Fruit fly (Drosophila melanogaster): ENCODE measurements around the gene Usp39.

The Usp39 gene

dm6 chrX:18893433-18893832 lies 35.4 kb downstream of the Usp39 start, which contains the start of gene Flacc (continued):
- TF ChIP-seq CG4730 (GFP tag; IDR thresholded peaks at IDR 0.05), result no peak
- TF ChIP-seq CG8478 (optimal IDR thresholded peaks at IDR 0.05), result no peak
- no peak for TF ChIP-seq ase (GFP tag; IDR thresholded peaks at IDR 0.05)
- TF ChIP-seq so (GFP tag; IDR thresholded peaks at IDR 0.05), result no peak
- 0 out of 3 replicates have a peak, but pooled peaks have one; percentile 40 for TF ChIP-seq CG34422 (GFP tag; IDR thresholded peaks at IDR 0.05)
- no peak for TF ChIP-seq PHDP (tag; optimal IDR thresholded peaks at IDR 0.05)
- peak; percentile 77 for TF ChIP-seq knrl (GFP tag; IDR thresholded peaks at IDR 0.05; ENCODE audit: partially characterized antibody)
- no peak for TF ChIP-seq CG10959 (GFP tag; IDR thresholded peaks at IDR 0.05)
- peak; percentile 92 for TF ChIP-seq HLH4C (GFP tag; IDR thresholded peaks at IDR 0.05; ENCODE audit: partially characterized antibody)
- TF ChIP-seq Nf-YB (GFP tag; optimal IDR thresholded peaks at IDR 0.05), result no peak
- TF ChIP-seq CG9727 (GFP tag; optimal IDR thresholded peaks at IDR 0.05), result no peak
- TF ChIP-seq sisA (GFP tag; IDR thresholded peaks at IDR 0.05), result no peak
- TF ChIP-seq eyg (GFP tag; optimal IDR thresholded peaks at IDR 0.05), result no peak
- no peak for TF ChIP-seq fu2 (GFP tag; optimal IDR thresholded peaks at IDR 0.05)
- no peak for TF ChIP-seq D (optimal IDR thresholded peaks at IDR 0.05)
- no peak for TF ChIP-seq D (GFP tag; optimal IDR thresholded peaks at IDR 0.05)
- TF ChIP-seq tna (GFP tag; IDR thresholded peaks at IDR 0.05; ENCODE audit: partially characterized antibody), result peak; percentile 79
- TF ChIP-seq fd64A (GFP tag; optimal IDR thresholded peaks at IDR 0.05), result no peak
- TF ChIP-seq CG14014 (GFP tag; IDR thresholded peaks at IDR 0.05), result no peak
- TF ChIP-seq Bgb (GFP tag; IDR thresholded peaks at IDR 0.05; ENCODE audit: partially characterized antibody), result peak; percentile 91
- no peak for TF ChIP-seq CTCF (GFP tag; optimal IDR thresholded peaks at IDR 0.05)
- peak; percentile 81 for TF ChIP-seq CG2116 (GFP tag; optimal IDR thresholded peaks at IDR 0.05)
- no peak for TF ChIP-seq esg (GFP tag; conservative IDR thresholded peaks at IDR 0.05)
- no peak for TF ChIP-seq Hr39 (optimal IDR thresholded peaks at IDR 0.05)
- no peak for TF ChIP-seq pum (GFP tag; optimal IDR thresholded peaks at IDR 0.05)
- no peak for TF ChIP-seq pita (GFP tag; optimal IDR thresholded peaks at IDR 0.05)
- peak; percentile 26 for TF ChIP-seq CG14710 (tag; optimal IDR thresholded peaks at IDR 0.05)
- TF ChIP-seq CG34376 (GFP tag; optimal IDR thresholded peaks at IDR 0.05), result no peak
- TF ChIP-seq grn (GFP tag; optimal IDR thresholded peaks at IDR 0.05), result no peak
- peak; percentile 79 for TF ChIP-seq CG7963 (GFP tag; IDR thresholded peaks at IDR 0.05; ENCODE audit: partially characterized antibody)
- TF ChIP-seq Camta (GFP tag; optimal IDR thresholded peaks at IDR 0.05), result no peak
- no peak for TF ChIP-seq CG9797 (GFP tag; optimal IDR thresholded peaks at IDR 0.05)
- no peak for TF ChIP-seq MTF-1 (GFP tag; optimal IDR thresholded peaks at IDR 0.05; ENCODE audit: borderline replicate concordance)
- no peak for TF ChIP-seq CG15073 (GFP tag; optimal IDR thresholded peaks at IDR 0.05)
- no peak for TF ChIP-seq luna (GFP tag; optimal IDR thresholded peaks at IDR 0.05)
- peak; percentile 22 for TF ChIP-seq CG17829 (tag; optimal IDR thresholded peaks at IDR 0.05)
- no peak for TF ChIP-seq gt (GFP tag; IDR thresholded peaks at IDR 0.05)
- no peak for TF ChIP-seq Hmr (GFP tag; optimal IDR thresholded peaks at IDR 0.05)
- TF ChIP-seq CG4424 (GFP tag; optimal IDR thresholded peaks at IDR 0.05), result no peak
- TF ChIP-seq Hand (GFP tag; optimal IDR thresholded peaks at IDR 0.05), result no peak
- no peak for TF ChIP-seq dpn (GFP tag; optimal IDR thresholded peaks at IDR 0.05)
- no peak for TF ChIP-seq Sry-β (GFP tag; optimal IDR thresholded peaks at IDR 0.05)
- no peak for TF ChIP-seq Rfx (GFP tag; IDR thresholded peaks at IDR 0.05)
- TF ChIP-seq CG9817 (tag; optimal IDR thresholded peaks at IDR 0.05), result no peak
- no peak for TF ChIP-seq Dfd (GFP tag; optimal IDR thresholded peaks at IDR 0.05)
- no peak for TF ChIP-seq prd (optimal IDR thresholded peaks at IDR 0.05)
- no peak for TF ChIP-seq prd (GFP tag; IDR thresholded peaks at IDR 0.05)
- peak; percentile 86 for TF ChIP-seq mld (GFP tag; IDR thresholded peaks at IDR 0.05; ENCODE audit: partially characterized antibody)
- TF ChIP-seq E2f2 (GFP tag; IDR thresholded peaks at IDR 0.05), result peak; percentile 85
- TF ChIP-seq sc (optimal IDR thresholded peaks at IDR 0.05), result no peak
- TF ChIP-seq sc (GFP tag; optimal IDR thresholded peaks at IDR 0.05), result no peak
- TF ChIP-seq zfh2 (GFP tag; optimal IDR thresholded peaks at IDR 0.05), result no peak
- TF ChIP-seq CG3995 (GFP tag; optimal IDR thresholded peaks at IDR 0.05), result no peak
- no peak for TF ChIP-seq CG31224 (GFP tag; IDR thresholded peaks at IDR 0.05)
